Fruit fly (Drosophila melanogaster) whole organism, embryonic: ENCODE data around the gene CG42781.

Source experiments
- Adf1 ChIP-seq: fragments of 200-800 bp; sonication (Bioruptor generic); IDR thresholded peaks from 2 replicates; pipeline ENCODE4 v1.3.6; 2022; ENCODE audit warnings: missing biosample characterization, missing genetic modification characterization
- Awh ChIP-seq: fragments of 200-800 bp; sonication (Bioruptor generic); IDR thresholded peaks from 2 replicates; pipeline ENCODE4, ENCODE4 v1.3.6; 2022; ENCODE audit warnings: missing biosample characterization, missing genetic modification characterization
- C15 ChIP-seq: fragments of 200-800 bp; sonication (Bioruptor generic); IDR thresholded peaks from 3 replicates; pipeline ENCODE4 v1.3.6; 2022; ENCODE audit warnings: missing biosample characterization, missing genetic modification characterization
- CG10321 ChIP-seq: fragments of 200-800 bp; sonication (Bioruptor generic); IDR thresholded peaks from 2 replicates; pipeline ENCODE4 v1.3.6; 2022; ENCODE audit warnings: missing biosample characterization, missing genetic modification characterization
- CG10654 ChIP-seq: fragments of 200-800 bp; sonication (Bioruptor generic); optimal IDR thresholded peaks from 2 replicates; lab custom pipeline; 2016; ENCODE audit warnings: missing biosample characterization, missing genetic modification characterization
- CG1233 ChIP-seq: fragments of 200-800 bp; sonication (Bioruptor generic); optimal IDR thresholded peaks from 4 replicates; lab custom pipeline; 2018; ENCODE audit warnings: missing biosample characterization, mild to moderate bottlenecking, missing genetic modification characterization
- CG13296 ChIP-seq: fragments of 200-800 bp; sonication (Bioruptor generic); optimal IDR thresholded peaks from 3 replicates; lab custom pipeline; 2018; ENCODE audit warnings: missing biosample characterization, mild to moderate bottlenecking, missing genetic modification characterization
- CG13424 ChIP-seq: fragments of 200-800 bp; sonication (Bioruptor generic); optimal IDR thresholded peaks from 2 replicates; lab custom pipeline; 2019; ENCODE audit warnings: missing biosample characterization, mild to moderate bottlenecking, missing genetic modification characterization, moderate library complexity
- CG14965 ChIP-seq: fragments of 200-800 bp; sonication (Bioruptor generic); optimal IDR thresholded peaks from 2 replicates; lab custom pipeline; 2016; ENCODE audit warnings: missing biosample characterization, missing genetic modification characterization, borderline replicate concordance
- CG15514 ChIP-seq: fragments of 200-800 bp; sonication (Bioruptor generic); optimal IDR thresholded peaks from 3 replicates; lab custom pipeline; 2017; ENCODE audit warnings: missing biosample characterization, missing genetic modification characterization, mild to moderate bottlenecking, moderate library complexity, missing genetic modification reagents
- CG15696 ChIP-seq: fragments of 200-800 bp; sonication (Bioruptor generic); optimal IDR thresholded peaks from 2 replicates; lab custom pipeline; 2019; ENCODE audit warnings: missing biosample characterization, mild to moderate bottlenecking, missing genetic modification characterization, moderate library complexity
- CG16863 ChIP-seq: fragments of 200-800 bp; sonication (Bioruptor generic); optimal IDR thresholded peaks from 3 replicates; lab custom pipeline; 2016; ENCODE audit warnings: missing biosample characterization, missing genetic modification characterization
- CG17612 ChIP-seq: fragments of 200-800 bp; sonication (Bioruptor generic); IDR thresholded peaks from 2 replicates; pipeline ENCODE4 v1.3.6; 2022; ENCODE audit warnings: missing biosample characterization, missing genetic modification characterization
- CG1832 ChIP-seq: fragments of 200-800 bp; sonication (Bioruptor generic); optimal IDR thresholded peaks from 2 replicates; lab custom pipeline; 2017; ENCODE audit warnings: missing biosample characterization, mild to moderate bottlenecking, missing genetic modification characterization, inconsistent platforms
- CG2199 ChIP-seq: fragments of 200-800 bp; sonication (Bioruptor generic); IDR thresholded peaks from 3 replicates; pipeline ENCODE4 v1.3.6; 2022; ENCODE audit warnings: missing biosample characterization, missing genetic modification characterization
- CG2875 ChIP-seq: fragments of 200-800 bp; sonication (Bioruptor generic); optimal IDR thresholded peaks from 2 replicates; lab custom pipeline; 2017; ENCODE audit warnings: missing biosample characterization, mild to moderate bottlenecking, missing genetic modification characterization, missing genetic modification reagents
- CG31365 ChIP-seq: fragments of 200-800 bp; sonication (Bioruptor generic); optimal IDR thresholded peaks from 2 replicates; lab custom pipeline; 2018; ENCODE audit warnings: missing biosample characterization, mild to moderate bottlenecking, missing genetic modification characterization
- CG3407 ChIP-seq: fragments of 200-800 bp; sonication (Bioruptor generic); optimal IDR thresholded peaks from 2 replicates; lab custom pipeline; 2018; ENCODE audit warnings: missing biosample characterization, mild to moderate bottlenecking, missing genetic modification characterization
- CG4730 ChIP-seq: fragments of 200-800 bp; sonication (Bioruptor generic); IDR thresholded peaks from 2 replicates; pipeline ENCODE4 v1.3.6; 2022; ENCODE audit warnings: missing biosample characterization, missing genetic modification characterization
- CG7928 ChIP-seq: fragments of 200-800 bp; sonication (Bioruptor generic); optimal IDR thresholded peaks from 2 replicates; lab custom pipeline; 2017; ENCODE audit warnings: missing biosample characterization, mild to moderate bottlenecking, missing genetic modification characterization
- CG8765 ChIP-seq: fragments of 200-800 bp; sonication (Bioruptor generic); IDR thresholded peaks from 2 replicates; pipeline ENCODE4 v1.3.6; 2022; ENCODE audit warnings: missing biosample characterization, missing genetic modification characterization
- D ChIP-seq, 2 experiments: fragments of 200-800 bp in 1 of 2; fragments of >200 bp in 1 of 2; sonication (Bioruptor generic) in 1 of 2; optimal IDR thresholded peaks; 2 replicates in 1 of 2; 3 replicates in 1 of 2; lab custom pipeline; 2017; ENCODE audit warnings: mild to moderate bottlenecking in 1 of 2, missing biosample characterization in 1 of 2, missing genetic modification characterization in 1 of 2, missing genetic modification reagents in 1 of 2
- D19A ChIP-seq: fragments of 200-800 bp; optimal IDR thresholded peaks from 3 replicates; lab custom pipeline; 2019; ENCODE audit warnings: missing biosample characterization, mild to moderate bottlenecking, missing genetic modification characterization, moderate library complexity
- Dad ChIP-seq: fragments of 200-800 bp; sonication (Bioruptor generic); optimal IDR thresholded peaks from 3 replicates; lab custom pipeline; 2016; ENCODE audit warnings: missing biosample characterization, missing genetic modification characterization
- Dek ChIP-seq: fragments of 200-800 bp; sonication (Bioruptor generic); optimal IDR thresholded peaks from 3 replicates; lab custom pipeline; 2019; ENCODE audit warnings: missing biosample characterization, mild to moderate bottlenecking, missing genetic modification characterization, moderate library complexity
- Dref ChIP-seq: fragments of 200-800 bp; sonication (Bioruptor generic); IDR thresholded peaks from 2 replicates; pipeline ENCODE4 v1.3.6; 2022; ENCODE audit warnings: missing biosample characterization, missing genetic modification characterization
- Drgx ChIP-seq: fragments of 200-800 bp; sonication (Bioruptor generic); IDR thresholded peaks from 2 replicates; pipeline ENCODE4 v1.3.6; 2022; ENCODE audit warnings: missing biosample characterization, missing genetic modification characterization
- E2f1 ChIP-seq: fragments of 200-800 bp; sonication (Bioruptor generic); IDR thresholded peaks from 2 replicates; pipeline ENCODE4 v1.3.6; 2022; ENCODE audit warnings: missing biosample characterization, missing genetic modification characterization
- Fer2 ChIP-seq: fragments of 200-800 bp; sonication (Bioruptor generic); optimal IDR thresholded peaks from 2 replicates; lab custom pipeline; 2018; ENCODE audit warnings: missing biosample characterization, mild to moderate bottlenecking, missing genetic modification characterization, moderate library complexity
- HLH3B ChIP-seq: fragments of 200-800 bp; sonication (Bioruptor generic); IDR thresholded peaks from 2 replicates; pipeline ENCODE4 v1.3.6; 2022; ENCODE audit warnings: missing biosample characterization, missing genetic modification characterization
- Lim3 ChIP-seq: fragments of 200-800 bp; sonication (Bioruptor generic); IDR thresholded peaks from 2 replicates; pipeline ENCODE4 v1.3.6; 2022; ENCODE audit warnings: missing biosample characterization, missing genetic modification characterization
- Mad ChIP-seq: fragments of 200-800 bp; sonication (Bioruptor generic); optimal IDR thresholded peaks from 2 replicates; lab custom pipeline; 2016; ENCODE audit warnings: missing biosample characterization, missing genetic modification characterization
- Neu2 ChIP-seq: fragments of 200-800 bp; sonication (Bioruptor generic); optimal IDR thresholded peaks from 3 replicates; lab custom pipeline; 2016; ENCODE audit warnings: missing biosample characterization, missing genetic modification characterization, borderline replicate concordance
- Rx ChIP-seq: fragments of 200-800 bp; sonication (Bioruptor generic); IDR thresholded peaks from 2 replicates; pipeline ENCODE4 v1.3.6; 2022; ENCODE audit warnings: missing biosample characterization, missing genetic modification characterization
- Ssrp ChIP-seq: fragments of 200-800 bp; sonication (Bioruptor generic); optimal IDR thresholded peaks from 2 replicates; lab custom pipeline; 2018; ENCODE audit warnings: missing biosample characterization, mild to moderate bottlenecking, missing genetic modification characterization, moderate library complexity
- al ChIP-seq: fragments of 200-800 bp; sonication (Bioruptor generic); IDR thresholded peaks from 2 replicates; pipeline ENCODE4 v1.3.6; 2022; ENCODE audit warnings: missing biosample characterization, missing genetic modification characterization
- aop ChIP-seq: fragments of 200-800 bp; sonication (Bioruptor generic); IDR thresholded peaks from 2 replicates; pipeline ENCODE4 v1.3.6; 2022; ENCODE audit warnings: missing biosample characterization, missing genetic modification characterization
- bowl ChIP-seq: fragments of 200-800 bp; sonication (Bioruptor generic); IDR thresholded peaks from 2 replicates; pipeline ENCODE4 v1.3.6; 2022; ENCODE audit warnings: missing biosample characterization, missing genetic modification characterization
- br ChIP-seq: fragments of >200 bp; optimal IDR thresholded peaks from 2 replicates; lab custom pipeline; 2017
- bsh ChIP-seq, 2 experiments: fragments of 200-800 bp; sonication (Bioruptor generic); optimal IDR thresholded peaks; 2 replicates each; lab custom pipeline; 2017 to 2018; ENCODE audit warnings: mild to moderate bottlenecking in 2 of 2, missing biosample characterization in 2 of 2, missing genetic modification characterization in 2 of 2, moderate library complexity in 1 of 2
- cas ChIP-seq: fragments of 200-800 bp; sonication (Bioruptor generic); IDR thresholded peaks from 2 replicates; pipeline ENCODE4 v1.3.6; 2022; ENCODE audit warnings: missing biosample characterization, missing genetic modification characterization
- corto ChIP-seq: fragments of 200-800 bp; sonication (Bioruptor generic); optimal IDR thresholded peaks from 2 replicates; lab custom pipeline; 2016; ENCODE audit warnings: missing biosample characterization, mild to moderate bottlenecking, missing genetic modification characterization, moderate library complexity
- gro ChIP-seq: fragments of 200-800 bp; sonication (Bioruptor generic); optimal IDR thresholded peaks from 2 replicates; lab custom pipeline; 2016; ENCODE audit warnings: missing biosample characterization, missing genetic modification characterization
- jigr1 ChIP-seq: fragments of 200-800 bp; sonication (Bioruptor generic); IDR thresholded peaks from 3 replicates; pipeline ENCODE4 v1.3.6; 2022; ENCODE audit warnings: missing biosample characterization, missing genetic modification characterization
- klu ChIP-seq: fragments of 200-800 bp; sonication (Bioruptor generic); IDR thresholded peaks from 2 replicates; pipeline ENCODE4 v1.3.6; 2022; ENCODE audit warnings: missing biosample characterization, missing genetic modification characterization
- salm ChIP-seq: fragments of 200-800 bp; sonication (Bioruptor generic); optimal IDR thresholded peaks from 2 replicates; lab custom pipeline; 2018; ENCODE audit warnings: missing biosample characterization, mild to moderate bottlenecking, missing genetic modification characterization
- sc ChIP-seq, 3 experiments: fragments of >200 bp in 2 of 3; fragments of 200-800 bp in 1 of 3; sonication (Bioruptor generic) in 1 of 3; optimal IDR thresholded peaks; 2 replicates in 2 of 3; 3 replicates in 1 of 3; lab custom pipeline; 2017; ENCODE audit warnings: mild to moderate bottlenecking in 1 of 3, missing biosample characterization in 1 of 3, missing genetic modification characterization in 1 of 3, missing genetic modification reagents in 1 of 3
- sug ChIP-seq: fragments of 200-800 bp; optimal IDR thresholded peaks from 2 replicates; lab custom pipeline; 2019; ENCODE audit warnings: missing biosample characterization, mild to moderate bottlenecking, missing genetic modification characterization, moderate library complexity
- tap ChIP-seq: fragments of 200-800 bp; optimal IDR thresholded peaks from 3 replicates; lab custom pipeline; 2019; ENCODE audit warnings: missing biosample characterization, mild to moderate bottlenecking, missing genetic modification characterization, moderate library complexity
- wdn ChIP-seq: fragments of 200-800 bp; sonication (Bioruptor generic); IDR thresholded peaks from 2 replicates; pipeline ENCODE4 v1.3.6; 2022; ENCODE audit warnings: missing biosample characterization, missing genetic modification characterization
- wor ChIP-seq: fragments of 200-800 bp; sonication (Bioruptor generic); IDR thresholded peaks from 2 replicates; pipeline ENCODE4 v1.3.6; 2022; ENCODE audit warnings: missing biosample characterization, missing genetic modification characterization

Gene CG42781

dm6 chrX:7333298-7333743 lies 49.5 kb downstream of the CG42781 start (continued):
- TF ChIP-seq Adf1 (GFP tag; lab: Robert Waterston, UW) (no peak), CG8765 (GFP tag; lab: Robert Waterston, UW) (no peak), CG1233 (peak; percentile 20), CG15696 (tag; lab: Kevin White, UChicago) (peak; percentile 86), wdn (GFP tag; lab: Robert Waterston, UW) (peak; percentile 38; the same call in 1 of the 2 replicates), D (optimal IDR thresholded peaks at IDR 0.05; lab: Kevin White, UChicago) (no peak), D (GFP tag; optimal IDR thresholded peaks at IDR 0.05; lab: Kevin White, UChicago) (peak; percentile 39), CG7928 (GFP tag; lab: Kevin White, UChicago) (no peak), CG10654 (peak; percentile 39), corto (no peak), Drgx (no peak), Dek (tag; lab: Kevin White, UChicago) (no peak), aop (GFP tag; lab: Robert Waterston, UW) (no peak), Neu2 (GFP tag; lab: Kevin White, UChicago) (no peak), CG1832 (GFP tag; lab: Kevin White, UChicago) (no peak), cas (GFP tag; lab: Robert Waterston, UW) (no peak), Rx (no peak), gro (GFP tag; lab: Kevin White, UChicago) (no peak), CG13424 (tag; lab: Kevin White, UChicago) (peak; percentile 13), C15 (GFP tag; lab: Robert Waterston, UW) (no peak), Dref (no peak), Dad (GFP tag; lab: Kevin White, UChicago) (peak; percentile 1), CG15514 (no peak), tap (tag; lab: Kevin White, UChicago) (no peak), Fer2 (tag; lab: Kevin White, UChicago) (peak; percentile 10), br (lab: Kevin White, UChicago) (no peak), CG2875 (GFP tag; lab: Kevin White, UChicago) (peak; percentile 57), Awh (GFP tag; lab: Robert Waterston, UW) (peak; percentile 80), CG17612 (GFP tag; lab: Robert Waterston, UW) (no peak), Mad (no peak), jigr1 (no peak), CG10321 (GFP tag; lab: Robert Waterston, UW) (no peak), bsh (GFP tag; optimal IDR thresholded peaks at IDR 0.05; lab: Kevin White, UChicago) (peak in 1 of 2 experiments; percentile 42), CG16863 (GFP tag; lab: Kevin White, UChicago) (no peak), klu (no peak), D19A (tag; lab: Kevin White, UChicago) (no peak), Ssrp (no peak), E2f1 (GFP tag; lab: Robert Waterston, UW) (peak; percentile 20; the same call in 1 of the 2 replicates), al (no peak), wor (GFP tag; lab: Robert Waterston, UW) (no peak), HLH3B (GFP tag; lab: Robert Waterston, UW) (peak; percentile 59; the same call in 1 of the 2 replicates), CG4730 (GFP tag; lab: Robert Waterston, UW) (no peak), bowl (GFP tag; lab: Robert Waterston, UW) (no peak), CG2199 (GFP tag; lab: Robert Waterston, UW) (no peak), CG14965 (GFP tag; lab: Kevin White, UChicago) (no peak), sc (optimal IDR thresholded peaks at IDR 0.05; lab: Kevin White, UChicago) (no peak), sc (GFP tag; optimal IDR thresholded peaks at IDR 0.05; lab: Kevin White, UChicago) (peak; percentile 51), Lim3 (GFP tag; lab: Robert Waterston, UW) (no peak), CG31365 (peak; percentile 12), sug (peak; percentile 37), CG13296 (no peak), salm (no peak), CG3407 (peak; percentile 64)
